Fruit fly (Drosophila melanogaster) whole organism, embryonic: ENCODE results near the gene CG5715.

Source experiments
- Atf-2 ChIP-seq: fragments of 200-800 bp; sonication (Bioruptor generic); optimal IDR thresholded peaks from 2 replicates; lab custom pipeline; 2016; ENCODE audit warnings: missing biosample characterization, missing genetic modification characterization
- CG10209 ChIP-seq: fragments of 200-800 bp; sonication (Bioruptor generic); optimal IDR thresholded peaks from 3 replicates; lab custom pipeline; 2017; ENCODE audit warnings: missing biosample characterization, mild to moderate bottlenecking, missing genetic modification characterization, missing genetic modification reagents
- CG10366 ChIP-seq: fragments of 200-800 bp; sonication (Bioruptor generic); IDR thresholded peaks from 2 replicates; pipeline ENCODE4 v1.3.6; 2022; ENCODE audit warnings: missing biosample characterization, missing genetic modification characterization
- CG12299 ChIP-seq: fragments of 200-800 bp; sonication (Bioruptor generic); optimal IDR thresholded peaks from 2 replicates; lab custom pipeline; 2018; ENCODE audit warnings: missing biosample characterization, mild to moderate bottlenecking, missing genetic modification characterization
- CG12659 ChIP-seq: fragments of 200-800 bp; sonication (Bioruptor generic); optimal IDR thresholded peaks from 3 replicates; lab custom pipeline; 2017; ENCODE audit warnings: mild to moderate bottlenecking, missing biosample characterization, missing genetic modification reagents, missing genetic modification characterization
- CG13123 ChIP-seq: fragments of 200-800 bp; sonication (Bioruptor generic); optimal IDR thresholded peaks from 2 replicates; lab custom pipeline; 2016; ENCODE audit warnings: missing biosample characterization, missing genetic modification characterization
- CG13624 ChIP-seq: fragments of 200-800 bp; sonication (Bioruptor generic); optimal IDR thresholded peaks from 2 replicates; lab custom pipeline; 2016; ENCODE audit warnings: missing biosample characterization, missing genetic modification characterization
- CG14014 ChIP-seq: fragments of 200-800 bp; sonication (Bioruptor generic); IDR thresholded peaks from 2 replicates; pipeline ENCODE4 v1.3.6; 2022; ENCODE audit warnings: missing biosample characterization, missing genetic modification characterization
- CG15269 ChIP-seq: fragments of 200-800 bp; sonication (Bioruptor generic); optimal IDR thresholded peaks from 2 replicates; lab custom pipeline; 2018; ENCODE audit warnings: missing biosample characterization, mild to moderate bottlenecking, missing genetic modification characterization, moderate library complexity
- CG16813 ChIP-seq: fragments of 200-800 bp; sonication (Bioruptor generic); IDR thresholded peaks from 3 replicates; pipeline ENCODE4 v1.3.6; 2022; ENCODE audit warnings: missing biosample characterization, missing genetic modification characterization; ENCODE audit not compliant: partially characterized antibody
- CG18476 ChIP-seq: fragments of 200-800 bp; sonication (Bioruptor generic); optimal IDR thresholded peaks from 2 replicates; lab custom pipeline; 2016; ENCODE audit warnings: missing biosample characterization, mild to moderate bottlenecking, missing genetic modification characterization
- CG2199 ChIP-seq: fragments of 200-800 bp; sonication (Bioruptor generic); IDR thresholded peaks from 3 replicates; pipeline ENCODE4 v1.3.6; 2022; ENCODE audit warnings: missing biosample characterization, missing genetic modification characterization
- CG2889 ChIP-seq: fragments of 200-800 bp; sonication (Bioruptor generic); IDR thresholded peaks from 3 replicates; pipeline ENCODE4 v1.3.6; 2022; ENCODE audit warnings: missing biosample characterization, missing genetic modification characterization
- CG30020 ChIP-seq: fragments of 200-800 bp; optimal IDR thresholded peaks from 2 replicates; lab custom pipeline; 2019; ENCODE audit warnings: missing biosample characterization, mild to moderate bottlenecking, missing genetic modification characterization, moderate library complexity
- CG4328 ChIP-seq: fragments of 200-800 bp; sonication (Bioruptor generic); optimal IDR thresholded peaks from 3 replicates; lab custom pipeline; 2017; ENCODE audit warnings: missing biosample characterization, missing genetic modification reagents, missing genetic modification characterization
- CG7372 ChIP-seq: fragments of 200-800 bp; sonication (Bioruptor generic); IDR thresholded peaks from 2 replicates; pipeline ENCODE4 v1.3.6; 2022; ENCODE audit warnings: missing biosample characterization, missing genetic modification characterization
- D ChIP-seq, 2 experiments: fragments of 200-800 bp in 1 of 2; fragments of >200 bp in 1 of 2; sonication (Bioruptor generic) in 1 of 2; optimal IDR thresholded peaks; 2 replicates in 1 of 2; 3 replicates in 1 of 2; lab custom pipeline; 2017; ENCODE audit warnings: mild to moderate bottlenecking in 1 of 2, missing biosample characterization in 1 of 2, missing genetic modification characterization in 1 of 2, missing genetic modification reagents in 1 of 2
- Dip2 ChIP-seq: fragments of 200-800 bp; sonication (Bioruptor generic); IDR thresholded peaks from 2 replicates; pipeline ENCODE4 v1.3.6; 2022; ENCODE audit warnings: missing biosample characterization, missing genetic modification characterization
- Dll ChIP-seq: fragments of 200-800 bp; sonication (Bioruptor generic); IDR thresholded peaks from 4 replicates; pipeline ENCODE4 v1.3.6; 2022; ENCODE audit warnings: missing biosample characterization, missing genetic modification characterization; ENCODE audit not compliant: partially characterized antibody
- Hand ChIP-seq: fragments of 200-800 bp; sonication (Bioruptor generic); optimal IDR thresholded peaks from 2 replicates; lab custom pipeline; 2017; ENCODE audit warnings: mild to moderate bottlenecking, missing biosample characterization, missing genetic modification reagents, missing genetic modification characterization
- Kr ChIP-seq: fragments of 200-800 bp; sonication (Bioruptor generic); optimal IDR thresholded peaks from 2 replicates; lab custom pipeline; 2017; ENCODE audit warnings: missing biosample characterization, mild to moderate bottlenecking, missing genetic modification characterization
- Lhr ChIP-seq: fragments of 200-800 bp; sonication (Bioruptor generic); optimal IDR thresholded peaks from 3 replicates; lab custom pipeline; 2017; ENCODE audit warnings: mild to moderate bottlenecking, missing biosample characterization, missing genetic modification reagents, missing genetic modification characterization
- Lpt ChIP-seq: fragments of >200 bp; optimal IDR thresholded peaks from 2 replicates; lab custom pipeline; 2018; ENCODE audit warnings: missing biosample characterization, missing genetic modification characterization
- Mad ChIP-seq: fragments of 200-800 bp; sonication (Bioruptor generic); optimal IDR thresholded peaks from 2 replicates; lab custom pipeline; 2016; ENCODE audit warnings: missing biosample characterization, missing genetic modification characterization
- Mrtf ChIP-seq: fragments of 200-800 bp; sonication (Bioruptor generic); IDR thresholded peaks from 3 replicates; pipeline ENCODE4 v1.3.6; 2022; ENCODE audit warnings: missing biosample characterization, missing genetic modification characterization
- Nf-YA ChIP-seq: fragments of 200-800 bp; sonication (Bioruptor generic); IDR thresholded peaks from 2 replicates; pipeline ENCODE4 v1.3.6; 2022; ENCODE audit warnings: missing biosample characterization, missing genetic modification characterization
- NfI ChIP-seq: fragments of 200-800 bp; sonication (Bioruptor generic); optimal IDR thresholded peaks from 3 replicates; lab custom pipeline; 2018; ENCODE audit warnings: missing biosample characterization, mild to moderate bottlenecking, missing genetic modification characterization, moderate library complexity
- Ptx1 ChIP-seq: fragments of 200-800 bp; sonication (Bioruptor generic); IDR thresholded peaks from 2 replicates; pipeline ENCODE4 v1.3.6; 2022; ENCODE audit warnings: missing biosample characterization, missing genetic modification characterization
- Sox100B ChIP-seq: fragments of 200-800 bp; sonication (Bioruptor generic); optimal IDR thresholded peaks from 3 replicates; lab custom pipeline; 2018; ENCODE audit warnings: missing biosample characterization, mild to moderate bottlenecking, missing genetic modification characterization
- Sry-δ ChIP-seq: fragments of 200-800 bp; sonication (Bioruptor generic); optimal IDR thresholded peaks from 2 replicates; lab custom pipeline; 2016; ENCODE audit warnings: missing biosample characterization, missing genetic modification characterization
- Xbp1 ChIP-seq: fragments of 200-800 bp; sonication (Bioruptor generic); optimal IDR thresholded peaks from 3 replicates; lab custom pipeline; 2016; ENCODE audit warnings: missing biosample characterization, mild to moderate bottlenecking, missing genetic modification characterization
- abd-A ChIP-seq: fragments of 200-800 bp; sonication (Bioruptor generic); optimal IDR thresholded peaks from 3 replicates; lab custom pipeline; 2019; ENCODE audit warnings: missing biosample characterization, mild to moderate bottlenecking, missing genetic modification characterization, moderate library complexity
- cato ChIP-seq: fragments of 200-800 bp; sonication (Bioruptor generic); optimal IDR thresholded peaks from 2 replicates; lab custom pipeline; 2016; ENCODE audit warnings: missing biosample characterization, missing genetic modification characterization, borderline replicate concordance
- cwo ChIP-seq: fragments of 200-800 bp; sonication (Bioruptor generic); optimal IDR thresholded peaks from 3 replicates; lab custom pipeline; 2017; ENCODE audit warnings: missing biosample characterization, missing genetic modification characterization, mild to moderate bottlenecking, moderate library complexity, missing genetic modification reagents
- fd96Cb ChIP-seq: fragments of 200-800 bp; sonication (Bioruptor generic); optimal IDR thresholded peaks from 2 replicates; lab custom pipeline; 2018; ENCODE audit warnings: missing biosample characterization, mild to moderate bottlenecking, missing genetic modification characterization, moderate library complexity
- gsb-n ChIP-seq: fragments of 200-800 bp; sonication (Bioruptor generic); optimal IDR thresholded peaks from 3 replicates; lab custom pipeline; 2018; ENCODE audit warnings: missing biosample characterization, mild to moderate bottlenecking, missing genetic modification characterization
- ham ChIP-seq: fragments of 200-800 bp; sonication (Bioruptor generic); IDR thresholded peaks from 2 replicates; pipeline ENCODE4 v1.3.6; 2022; ENCODE audit warnings: missing biosample characterization, missing genetic modification characterization
- her ChIP-seq: fragments of 200-800 bp; sonication (Bioruptor generic); optimal IDR thresholded peaks from 2 replicates; lab custom pipeline; 2016; ENCODE audit warnings: missing biosample characterization, missing genetic modification characterization
- kni ChIP-seq: fragments of 200-800 bp; sonication (Bioruptor generic); optimal IDR thresholded peaks from 3 replicates; lab custom pipeline; 2017; ENCODE audit warnings: mild to moderate bottlenecking, missing biosample characterization, missing genetic modification reagents, missing genetic modification characterization
- lilli ChIP-seq: fragments of 200-800 bp; sonication (Bioruptor generic); optimal IDR thresholded peaks from 3 replicates; lab custom pipeline; 2016; ENCODE audit warnings: missing biosample characterization, missing genetic modification characterization
- mld ChIP-seq: fragments of 200-800 bp; sonication (Bioruptor generic); IDR thresholded peaks from 3 replicates; pipeline ENCODE4 v1.3.6; 2022; ENCODE audit warnings: missing biosample characterization, missing genetic modification characterization; ENCODE audit not compliant: partially characterized antibody
- nom ChIP-seq: fragments of 200-800 bp; sonication (Bioruptor generic); optimal IDR thresholded peaks from 2 replicates; lab custom pipeline; 2017; ENCODE audit warnings: missing biosample characterization, missing genetic modification characterization, mild to moderate bottlenecking, moderate library complexity, missing genetic modification reagents
- pan ChIP-seq, 4 experiments: fragments of >200 bp in 3 of 4; fragments of 200-800 bp in 1 of 4; sonication (Bioruptor generic) in 1 of 4; optimal IDR thresholded peaks in 3 of 4; IDR thresholded peaks in 1 of 4; 2 replicates each; pipeline versions ENCODE4 v1.3.6 to Lab custom; 2017 to 2022; ENCODE audit warnings: missing biosample characterization in 2 of 4, missing genetic modification characterization in 2 of 4, mixed read lengths in 1 of 4
- repo ChIP-seq: fragments of 200-800 bp; sonication (Bioruptor generic); optimal IDR thresholded peaks from 2 replicates; lab custom pipeline; 2016; ENCODE audit warnings: missing biosample characterization, missing genetic modification characterization
- sc ChIP-seq, 3 experiments: fragments of >200 bp in 2 of 3; fragments of 200-800 bp in 1 of 3; sonication (Bioruptor generic) in 1 of 3; optimal IDR thresholded peaks; 2 replicates in 2 of 3; 3 replicates in 1 of 3; lab custom pipeline; 2017; ENCODE audit warnings: mild to moderate bottlenecking in 1 of 3, missing biosample characterization in 1 of 3, missing genetic modification characterization in 1 of 3, missing genetic modification reagents in 1 of 3
- slbo ChIP-seq: fragments of 200-800 bp; sonication (Bioruptor generic); IDR thresholded peaks from 2 replicates; pipeline ENCODE4 v1.3.6; 2022; ENCODE audit warnings: missing biosample characterization, missing genetic modification characterization
- stwl ChIP-seq: fragments of 200-800 bp; sonication (Bioruptor generic); optimal IDR thresholded peaks from 3 replicates; lab custom pipeline; 2018; ENCODE audit warnings: missing biosample characterization, mild to moderate bottlenecking, missing genetic modification characterization, moderate library complexity
- usp ChIP-seq: fragments of >200 bp; optimal IDR thresholded peaks from 2 replicates; lab custom pipeline; 2017; ENCODE audit warnings: missing biosample characterization, missing genetic modification characterization

CG5715 gene

DNA sequence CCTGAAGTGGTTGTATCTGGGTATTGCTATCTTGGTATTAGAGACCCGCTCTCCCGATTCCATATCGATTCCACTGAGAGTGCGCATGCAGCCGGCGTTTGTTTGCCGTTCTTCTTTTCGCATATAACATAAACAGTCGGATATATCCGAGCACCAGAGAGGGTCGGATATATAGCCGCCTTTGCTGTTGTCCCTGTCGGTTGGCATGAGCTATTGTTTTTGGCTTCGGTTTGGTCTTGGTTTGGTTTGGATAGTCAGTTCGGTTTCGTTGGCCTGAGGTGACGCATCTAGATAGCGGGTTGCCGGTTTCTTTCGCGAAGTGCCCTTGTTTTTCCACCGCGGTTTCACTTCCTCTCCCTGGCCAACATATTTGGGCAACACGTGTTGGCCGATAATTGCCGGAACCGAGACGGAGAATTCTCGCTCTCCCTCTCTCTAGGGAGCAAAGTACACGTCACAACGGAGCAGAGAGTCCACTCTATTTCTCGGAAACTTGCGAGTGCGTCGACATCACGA, 21.4 kb downstream of the CG5715 start, which contains the start of gene Orct2 (continued):
- TF ChIP-seq Dll: peak; percentile 22; the same call in 2 of the 4 replicates
- TF ChIP-seq CG7372: no peak
- no peak for TF ChIP-seq Hand (GFP tag; lab: Kevin White, UChicago)
- TF ChIP-seq CG12299 (tag; lab: Kevin White, UChicago): no peak
- TF ChIP-seq CG18476: no peak
- no peak for TF ChIP-seq stwl (tag; lab: Kevin White, UChicago)
- peak; percentile 73 for TF ChIP-seq D (optimal IDR thresholded peaks at IDR 0.05; lab: Kevin White, UChicago)
- no peak for TF ChIP-seq D (GFP tag; optimal IDR thresholded peaks at IDR 0.05; lab: Kevin White, UChicago)
- peak; percentile 23 for TF ChIP-seq Kr (GFP tag; lab: Kevin White, UChicago)
- TF ChIP-seq Sox100B (GFP tag; lab: Kevin White, UChicago): no peak
- TF ChIP-seq CG14014 (GFP tag; lab: Robert Waterston, UW): no peak
- no peak for TF ChIP-seq Nf-YA
- TF ChIP-seq CG2199 (GFP tag; lab: Robert Waterston, UW): 0 out of 3 replicates have a peak, but pooled peaks have one; percentile 37
- TF ChIP-seq Atf-2: no peak
- no peak for TF ChIP-seq lilli (GFP tag; lab: Kevin White, UChicago)
- no peak for TF ChIP-seq Mad (GFP tag; lab: Kevin White, UChicago)
- TF ChIP-seq CG15269: peak; percentile 15
- no peak for TF ChIP-seq CG10366 (GFP tag; lab: Robert Waterston, UW)
- no peak for TF ChIP-seq fd96Cb (tag; lab: Kevin White, UChicago)
- TF ChIP-seq nom (GFP tag; lab: Kevin White, UChicago): peak; percentile 74
- no peak for TF ChIP-seq NfI
- no peak for TF ChIP-seq usp (GFP tag; lab: Kevin White, UChicago)
- no peak for TF ChIP-seq Sry-δ (GFP tag; lab: Kevin White, UChicago)
- TF ChIP-seq pan (optimal IDR thresholded peaks at IDR 0.05; lab: Kevin White, UChicago): no peak
- no peak for TF ChIP-seq pan (GFP tag; optimal IDR thresholded peaks at IDR 0.05 in 1 of 2, IDR thresholded peaks at IDR 0.05 in 1 of 2)
- TF ChIP-seq cwo (GFP tag; lab: Kevin White, UChicago): peak; percentile 100
- TF ChIP-seq CG12659 (GFP tag; lab: Kevin White, UChicago): peak; percentile 1
- no peak for TF ChIP-seq cato (GFP tag; lab: Kevin White, UChicago)
- peak; percentile 79 for TF ChIP-seq abd-A
- peak; percentile 8 for TF ChIP-seq her (GFP tag; lab: Kevin White, UChicago)
- TF ChIP-seq CG10209 (GFP tag; lab: Kevin White, UChicago): no peak
- TF ChIP-seq CG30020 (tag; lab: Kevin White, UChicago): no peak
- TF ChIP-seq Lhr (GFP tag; lab: Kevin White, UChicago): no peak
- TF ChIP-seq ham (GFP tag; lab: Robert Waterston, UW): no peak
- TF ChIP-seq gsb-n (tag; lab: Kevin White, UChicago): peak; percentile 79
- TF ChIP-seq sc (optimal IDR thresholded peaks at IDR 0.05; lab: Kevin White, UChicago): no peak
- no peak for TF ChIP-seq sc (GFP tag; optimal IDR thresholded peaks at IDR 0.05; lab: Kevin White, UChicago)
- peak; percentile 23 for TF ChIP-seq CG13624 (GFP tag; lab: Kevin White, UChicago)
- no peak for TF ChIP-seq mld (GFP tag; lab: Robert Waterston, UW)
- peak; percentile 69 for TF ChIP-seq Xbp1 (GFP tag; lab: Kevin White, UChicago)
- TF ChIP-seq Lpt (GFP tag; lab: Kevin White, UChicago): no peak
- TF ChIP-seq slbo (GFP tag; lab: Robert Waterston, UW): no peak
- TF ChIP-seq CG16813 (GFP tag; lab: Robert Waterston, UW): no peak
- peak; percentile 80 for TF ChIP-seq kni (GFP tag; lab: Kevin White, UChicago)
- TF ChIP-seq Ptx1 (GFP tag; lab: Robert Waterston, UW): no peak
- no peak for TF ChIP-seq Mrtf (GFP tag; lab: Robert Waterston, UW)
- TF ChIP-seq CG13123 (GFP tag; lab: Kevin White, UChicago): no peak
- no peak for TF ChIP-seq Dip2 (GFP tag; lab: Robert Waterston, UW)
- no peak for TF ChIP-seq CG2889 (GFP tag; lab: Robert Waterston, UW)
- TF ChIP-seq CG4328 (GFP tag; lab: Kevin White, UChicago): peak; percentile 39
- TF ChIP-seq repo (GFP tag; lab: Kevin White, UChicago): peak; percentile 6
